Fruit fly (Drosophila melanogaster): ENCODE results near the gene CG42481.

CG42481 gene

dm6 chr3L:13295675-13296074 lies 3.1 kb downstream of the CG42481 start (continued):
- TF ChIP-seq prd (optimal IDR thresholded peaks at IDR 0.05) (no peak), prd (GFP tag; IDR thresholded peaks at IDR 0.05) (peak; percentile 77; the same call in 2 of the 3 replicates), ara (GFP tag; IDR thresholded peaks at IDR 0.05) (peak; percentile 14; the same call in 1 of the 2 replicates), vfl (GFP tag; optimal IDR thresholded peaks at IDR 0.05) (no peak), D (optimal IDR thresholded peaks at IDR 0.05) (peak; percentile 25), D (GFP tag; optimal IDR thresholded peaks at IDR 0.05) (no peak), pfk (GFP tag; optimal IDR thresholded peaks at IDR 0.05) (no peak), ab (GFP tag; optimal IDR thresholded peaks at IDR 0.05) (no peak), Ets65A (GFP tag) (no peak), pan (optimal IDR thresholded peaks at IDR 0.05) (no peak), pan (GFP tag; optimal IDR thresholded peaks at IDR 0.05 in 1 of 2, IDR thresholded peaks at IDR 0.05 in 1 of 2) (peak in 1 of 2 experiments; percentile 31), sisA (GFP tag; IDR thresholded peaks at IDR 0.05) (0 out of 2 replicates have a peak, but pooled peaks have one; percentile 30), CG18262 (tag; optimal IDR thresholded peaks at IDR 0.05) (peak; percentile 8), CG11504 (tag; optimal IDR thresholded peaks at IDR 0.05) (peak; percentile 7), CG9817 (tag; optimal IDR thresholded peaks at IDR 0.05) (no peak), CG30403 (GFP tag; optimal IDR thresholded peaks at IDR 0.05) (peak; percentile 2), chn (GFP tag; optimal IDR thresholded peaks at IDR 0.05) (peak; percentile 11), CG3281 (GFP tag; optimal IDR thresholded peaks at IDR 0.05) (no peak), Sox102F (GFP tag; optimal IDR thresholded peaks at IDR 0.05) (peak; percentile 6), Chrac-16 (GFP tag; optimal IDR thresholded peaks at IDR 0.05) (peak; percentile 12), Oli (tag; optimal IDR thresholded peaks at IDR 0.05) (no peak), zen2 (GFP tag; IDR thresholded peaks at IDR 0.05; ENCODE audit: partially characterized antibody) (no peak)

dm6 chr3L:13288161-13288560 lies 10.7 kb downstream of the CG42481 start:
- no peak for TF ChIP-seq CG14050 (GFP tag; IDR thresholded peaks at IDR 0.05)
- TF ChIP-seq bsh (GFP tag; optimal IDR thresholded peaks at IDR 0.05), result peak in 1 of 2 experiments; percentile 41
- TF ChIP-seq stc (GFP tag; IDR thresholded peaks at IDR 0.05), result no peak
- no peak for TF ChIP-seq Bgb (GFP tag; IDR thresholded peaks at IDR 0.05; ENCODE audit: partially characterized antibody)

dm6 chr3L:13286640-13287039 lies 12.2 kb downstream of the CG42481 start:
- TF ChIP-seq CG13894 (tag; optimal IDR thresholded peaks at IDR 0.05) (peak; percentile 57), sqz (GFP tag; optimal IDR thresholded peaks at IDR 0.05) (peak; percentile 51), crol (GFP tag; IDR thresholded peaks at IDR 0.05) (0 out of 2 replicates have a peak, but pooled peaks have one; percentile 17), Dref (GFP tag; IDR thresholded peaks at IDR 0.05) (no peak), Xbp1 (GFP tag; optimal IDR thresholded peaks at IDR 0.05) (no peak)

dm6 chr3L:13284308-13284707 lies 14.5 kb downstream of the CG42481 start:
- TF ChIP-seq Pdp1 (GFP tag; optimal IDR thresholded peaks at IDR 0.05), result peak in 1 of 2 experiments; percentile 88
- TF ChIP-seq gsb-n (tag; optimal IDR thresholded peaks at IDR 0.05), result peak; percentile 75
- TF ChIP-seq jing (GFP tag; optimal IDR thresholded peaks at IDR 0.05), result no peak
- no peak for TF ChIP-seq CG9727 (GFP tag; optimal IDR thresholded peaks at IDR 0.05)

dm6 chr3L:13282039-13282438 lies 16.8 kb downstream of the CG42481 start:
- TF ChIP-seq Xrp1 (GFP tag; IDR thresholded peaks at IDR 0.05), result no peak
- TF ChIP-seq sisA (GFP tag; IDR thresholded peaks at IDR 0.05), result no peak
- no peak for TF ChIP-seq ttk (GFP tag; IDR thresholded peaks at IDR 0.05)
- TF ChIP-seq ato (GFP tag; IDR thresholded peaks at IDR 0.05; ENCODE audit: partially characterized antibody), result no peak
- no peak for TF ChIP-seq sug (tag; optimal IDR thresholded peaks at IDR 0.05)
- TF ChIP-seq oc (tag; optimal IDR thresholded peaks at IDR 0.05), result no peak
- no peak for TF ChIP-seq YL-1 (GFP tag; optimal IDR thresholded peaks at IDR 0.05)
- TF ChIP-seq CG11560 (tag; IDR thresholded peaks at IDR 0.05), result no peak
- TF ChIP-seq sqz (GFP tag; optimal IDR thresholded peaks at IDR 0.05), result no peak
